Worm (Caenorhabditis elegans) whole organism, midembryonic: ENCODE data around the gene H25P19.1.
A peak's percentile ranks its signal among the peaks of the same experiment; 100 is the strongest.
"Not testable (repeated sequence)": the region's sequence is repeated elsewhere in the genome, so short reads cannot be mapped to it uniquely, and the experiment has no call there.

ENCODE experiments used
- T22C8.4 ChIP-seq: fragments of 200-800 bp; sonication (Bioruptor generic); IDR thresholded peaks from 2 replicates; pipeline ENCODE4 v1.3.6; 2022; ENCODE audit warnings: missing genetic modification characterization, missing compliant biosample characterization
- cog-1 ChIP-seq: sonication (generic microtip); optimal IDR thresholded peaks from 2 replicates; lab custom pipeline; 2016; ENCODE audit warnings: missing genetic modification characterization, missing compliant biosample characterization
- flt-1 ChIP-seq: fragments of 200-800 bp; sonication (Bioruptor generic); IDR thresholded peaks from 2 replicates; pipeline ENCODE4 v1.3.6; 2022; ENCODE audit warnings: missing genetic modification characterization, missing compliant biosample characterization
- med-1 ChIP-seq: sonication (generic microtip); optimal IDR thresholded peaks from 2 replicates; lab custom pipeline; 2017; ENCODE audit warnings: missing genetic modification characterization, mild to moderate bottlenecking, missing compliant biosample characterization, antibody characterized with exemption, missing genetic modification reagents; ENCODE audit not compliant: insufficient read depth
- ref-1 ChIP-seq: fragments of 200-800 bp; sonication (Bioruptor generic); conservative IDR thresholded peaks from 2 replicates; pipeline ENCODE4 v1.3.6; 2022; ENCODE audit warnings: missing genetic modification reagents, missing genetic modification characterization, missing compliant biosample characterization
- tab-1 ChIP-seq: fragments of 200-800 bp; sonication (Bioruptor generic); IDR thresholded peaks from 2 replicates; pipeline ENCODE4 v1.3.6; 2022; ENCODE audit warnings: missing genetic modification characterization, missing compliant biosample characterization
- ztf-23 ChIP-seq: fragments of 200-800 bp; sonication (Bioruptor generic); IDR thresholded peaks from 2 replicates; pipeline ENCODE4 v1.3.6; 2022; ENCODE audit warnings: missing genetic modification reagents, missing genetic modification characterization, missing compliant biosample characterization
- ztf-29 ChIP-seq: fragments of 200-800 bp; sonication (Bioruptor generic); IDR thresholded peaks from 2 replicates; pipeline ENCODE4 v1.3.6; 2022; ENCODE audit warnings: missing genetic modification reagents, missing genetic modification characterization, missing compliant biosample characterization

ce11 chrV:658140-658539 lies 29.3 kb upstream of the H25P19.1 start:
- TF ChIP-seq flt-1 (GFP tag; lab: Robert Waterston, UW) = peak; percentile 68; the same call in 1 of the 2 replicates
- not testable (repeated sequence) for TF ChIP-seq ztf-29 (GFP tag; lab: Robert Waterston, UW); tab-1; T22C8.4 (GFP tag; lab: Robert Waterston, UW); ref-1 (GFP tag; lab: Robert Waterston, UW); ztf-23 (GFP tag; lab: Robert Waterston, UW); cog-1 (tag; lab: Kevin White, UChicago); med-1 (GFP tag; lab: Kevin White, UChicago)
